Worm (Caenorhabditis elegans): ENCODE data around the gene T05G5.5.

T05G5.5 gene

DNA sequence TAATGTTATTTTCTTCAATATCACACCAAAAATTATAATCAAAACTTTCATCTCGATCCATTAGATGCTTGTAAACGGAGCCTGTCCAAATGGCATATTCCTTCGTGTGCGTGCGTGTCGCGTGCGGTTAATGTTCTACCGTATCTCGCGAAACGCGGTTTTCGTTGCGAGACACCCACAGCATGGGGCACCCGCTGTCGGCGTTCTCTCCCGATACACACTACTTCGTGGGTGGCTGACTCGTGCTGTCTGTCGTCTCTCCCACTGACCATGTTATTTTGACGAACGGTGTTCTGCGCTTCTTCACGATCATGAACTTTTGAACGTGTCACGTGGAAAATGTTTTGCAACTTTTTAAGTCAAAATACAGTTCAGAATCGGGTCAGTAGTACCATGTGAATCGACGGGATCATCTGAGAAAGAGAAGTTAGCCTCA, 14.3 kb upstream of the T05G5.5 start (continued):
- peak; percentile 43 for TF ChIP-seq snpc-4 (GFP tag; optimal IDR thresholded peaks at IDR 0.05)
- peak in 3 of 4 experiments; percentile 57 to 84 (median 83) for TF ChIP-seq snpc-4 (tag; optimal IDR thresholded peaks at IDR 0.05)
- TF ChIP-seq egl-44 (GFP tag; IDR thresholded peaks at IDR 0.05): peak; percentile 96
- TF ChIP-seq hmg-1.2 (GFP tag; IDR thresholded peaks at IDR 0.05): peak; percentile 95
- TF ChIP-seq somi-1 (GFP tag; optimal IDR thresholded peaks at IDR 0.05): peak; percentile 99
- no peak for TF ChIP-seq ceh-58 (GFP tag; IDR thresholded peaks at IDR 0.05)
- peak; percentile 99 for TF ChIP-seq zfh-2 (GFP tag; conservative IDR thresholded peaks at IDR 0.05)
- peak in 2 of 3 experiments; percentile 44 to 94 for TF ChIP-seq lin-35 (GFP tag; optimal IDR thresholded peaks at IDR 0.05)
- TF ChIP-seq mel-28 (tag; optimal IDR thresholded peaks at IDR 0.05; ENCODE audit: borderline replicate concordance): peak; percentile 56
- TF ChIP-seq B0261.1 (tag; optimal IDR thresholded peaks at IDR 0.05): peak; percentile 41
- TF ChIP-seq K11D2.4 (GFP tag; IDR thresholded peaks at IDR 0.05): peak; percentile 98
- TF ChIP-seq rcor-1 (GFP tag; IDR thresholded peaks at IDR 0.05): peak; percentile 92
- peak; percentile 98 for TF ChIP-seq Y53G8AR.9 (GFP tag; conservative IDR thresholded peaks at IDR 0.05)
- TF ChIP-seq lin-54 (GFP tag; optimal IDR thresholded peaks at IDR 0.05): peak; percentile 95
- peak; percentile 94 for TF ChIP-seq lag-1 (GFP tag; IDR thresholded peaks at IDR 0.05)
- peak; percentile 79 for TF ChIP-seq ceh-40 (GFP tag; IDR thresholded peaks at IDR 0.05)
- TF ChIP-seq ets-4 (GFP tag; optimal IDR thresholded peaks at IDR 0.05): peak; percentile 98
- TF ChIP-seq ceh-91 (GFP tag; IDR thresholded peaks at IDR 0.05): no peak
- peak; percentile 21 for TF ChIP-seq snpc-1.3 (tag; optimal IDR thresholded peaks at IDR 0.05; ENCODE audit: insufficient read depth)
- TF ChIP-seq lir-1 (GFP tag; conservative IDR thresholded peaks at IDR 0.05): peak; percentile 92
- TF ChIP-seq F22D6.2 (tag; optimal IDR thresholded peaks at IDR 0.05): peak; percentile 89
- TF ChIP-seq rpc-1 (optimal IDR thresholded peaks at IDR 0.05): peak; percentile 19
- TF ChIP-seq rpc-1 (tag; optimal IDR thresholded peaks at IDR 0.05): no peak
- TF ChIP-seq Y79H2A.3 (GFP tag; conservative IDR thresholded peaks at IDR 0.05): no peak; the same call in 1 of the 2 replicates
- TF ChIP-seq bed-2 (GFP tag; IDR thresholded peaks at IDR 0.05): no peak
- no peak for TF ChIP-seq Y53F4B.3 (GFP tag; IDR thresholded peaks at IDR 0.05)
- TF ChIP-seq ztf-26 (tag; optimal IDR thresholded peaks at IDR 0.05): peak; percentile 98
- TF ChIP-seq F33H1.4 (GFP tag; IDR thresholded peaks at IDR 0.05): peak; percentile 91
- no peak for TF ChIP-seq mxl-1 (tag; optimal IDR thresholded peaks at IDR 0.05)
- peak; percentile 97 for TF ChIP-seq F52B5.7 (tag; optimal IDR thresholded peaks at IDR 0.05)
- TF ChIP-seq F55B11.4 (tag; optimal IDR thresholded peaks at IDR 0.05; ENCODE audit: borderline replicate concordance, insufficient read depth): no peak
- TF ChIP-seq Y67H2A.10 (GFP tag; conservative IDR thresholded peaks at IDR 0.05): peak; percentile 99
- peak; percentile 96 for TF ChIP-seq Y95B8A.8 (GFP tag; IDR thresholded peaks at IDR 0.05)
- TF ChIP-seq snpc-3.4 (tag; optimal IDR thresholded peaks at IDR 0.05): peak; percentile 55
- no peak for TF ChIP-seq efl-1 (GFP tag; optimal IDR thresholded peaks at IDR 0.05)
- TF ChIP-seq F49E8.2 (tag; optimal IDR thresholded peaks at IDR 0.05; ENCODE audit: insufficient read depth): no peak
- peak; percentile 17 for TF ChIP-seq sptf-2 (GFP tag; optimal IDR thresholded peaks at IDR 0.05)
- peak; percentile 84 for TF ChIP-seq ceh-100 (GFP tag; IDR thresholded peaks at IDR 0.05)
- no peak for TF ChIP-seq T26A5.8 (tag; optimal IDR thresholded peaks at IDR 0.05)
- TF ChIP-seq mes-4 (tag; optimal IDR thresholded peaks at IDR 0.05): no peak
- peak; percentile 96 for TF ChIP-seq C17E4.6 (GFP tag; IDR thresholded peaks at IDR 0.05)
- TF ChIP-seq madf-6 (GFP tag; IDR thresholded peaks at IDR 0.05): peak; percentile 66
- TF ChIP-seq B0035.1 (tag; optimal IDR thresholded peaks at IDR 0.05): peak; percentile 90
- peak; percentile 90 for TF ChIP-seq gei-17 (GFP tag; optimal IDR thresholded peaks at IDR 0.05)
- TF ChIP-seq Y56A3A.18 (GFP tag; IDR thresholded peaks at IDR 0.05): peak; percentile 94
- peak; percentile 37 for TF ChIP-seq unc-62 (GFP tag; optimal IDR thresholded peaks at IDR 0.05)
- TF ChIP-seq nhr-90 (tag; optimal IDR thresholded peaks at IDR 0.05): peak; percentile 94
- peak; percentile 95 for TF ChIP-seq pha-4 (tag; optimal IDR thresholded peaks at IDR 0.05)
- peak; percentile 97 for TF ChIP-seq dox-1 (GFP tag; IDR thresholded peaks at IDR 0.05)
